Fruit fly (Drosophila melanogaster): ENCODE data around the gene Spp.

Spp gene

DNA sequence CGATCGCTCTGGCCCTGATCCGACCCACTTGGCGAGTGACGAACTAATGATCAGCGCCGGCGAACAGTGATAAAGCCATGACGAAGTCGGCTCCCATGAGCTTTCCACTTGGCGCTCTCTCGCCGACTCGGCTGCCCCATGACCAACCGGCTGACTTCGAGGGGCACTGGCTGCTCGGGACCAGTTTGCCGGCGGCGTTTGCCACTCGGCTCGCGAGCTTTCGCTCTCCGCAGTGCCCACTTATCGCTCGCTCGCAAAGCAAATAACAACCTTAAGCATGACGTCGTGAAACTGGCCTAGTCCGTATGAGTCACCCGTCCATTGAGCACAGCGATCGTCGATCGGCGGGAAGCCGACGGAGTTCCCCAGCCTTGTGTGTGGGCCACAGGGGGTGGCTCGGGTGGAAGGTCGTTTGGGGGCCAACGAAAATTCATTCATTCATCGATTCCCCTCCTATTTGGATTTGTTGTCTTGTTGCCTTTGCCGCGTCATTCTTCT, 8.0 kb upstream of the Spp start, which contains the start of gene Ets21C:
TSS of gene Ets21C (minus strand) at position 492 of the 498 bp plus-strand sequence.
- TF ChIP-seq grn (GFP tag; optimal IDR thresholded peaks at IDR 0.05) = peak; percentile 97
- no peak for TF ChIP-seq CG8089 (GFP tag; optimal IDR thresholded peaks at IDR 0.05)
- no peak for TF ChIP-seq dimm (GFP tag; IDR thresholded peaks at IDR 0.05)
- peak; percentile 69 for TF ChIP-seq sens (GFP tag)
- peak; percentile 36 for TF ChIP-seq CG9932 (GFP tag; IDR thresholded peaks at IDR 0.05)
- TF ChIP-seq CG10543 (GFP tag; optimal IDR thresholded peaks at IDR 0.05) = peak; percentile 72
- TF ChIP-seq NFAT (GFP tag; IDR thresholded peaks at IDR 0.05) = 0 out of 2 replicates have a peak, but pooled peaks have one; percentile 7
- TF ChIP-seq CG13894 (tag; optimal IDR thresholded peaks at IDR 0.05) = peak; percentile 32
- TF ChIP-seq CG30431 (GFP tag; optimal IDR thresholded peaks at IDR 0.05) = no peak
- TF ChIP-seq zen2 (GFP tag; IDR thresholded peaks at IDR 0.05; ENCODE audit: partially characterized antibody) = peak; percentile 43; the same call in 1 of the 3 replicates
- no peak for TF ChIP-seq CG31388 (GFP tag; optimal IDR thresholded peaks at IDR 0.05)
- no peak for TF ChIP-seq CG10147 (GFP tag; optimal IDR thresholded peaks at IDR 0.05)
- peak; percentile 12 for TF ChIP-seq CG6813 (GFP tag; optimal IDR thresholded peaks at IDR 0.05)
- peak; percentile 37 for TF ChIP-seq cwo (GFP tag; optimal IDR thresholded peaks at IDR 0.05)
- no peak for TF ChIP-seq CG18011 (GFP tag; optimal IDR thresholded peaks at IDR 0.05)
- peak; percentile 30 for TF ChIP-seq HmgZ (tag; optimal IDR thresholded peaks at IDR 0.05)
- TF ChIP-seq CG12659 (GFP tag; optimal IDR thresholded peaks at IDR 0.05) = no peak
- TF ChIP-seq rib (GFP tag; IDR thresholded peaks at IDR 0.05) = 0 out of 2 replicates have a peak, but pooled peaks have one; percentile 40
- no peak for TF ChIP-seq ham (GFP tag; IDR thresholded peaks at IDR 0.05)
- TF ChIP-seq btn (GFP tag; optimal IDR thresholded peaks at IDR 0.05) = no peak
- no peak for TF ChIP-seq CG14050 (GFP tag; IDR thresholded peaks at IDR 0.05)
- no peak for TF ChIP-seq dmrt11E (tag; optimal IDR thresholded peaks at IDR 0.05)
- peak; percentile 23 for TF ChIP-seq CG13296 (GFP tag; optimal IDR thresholded peaks at IDR 0.05)
- TF ChIP-seq shn (GFP tag; optimal IDR thresholded peaks at IDR 0.05) = peak; percentile 97
- peak; percentile 22; the same call in 1 of the 2 replicates for TF ChIP-seq Ada2b (GFP tag; IDR thresholded peaks at IDR 0.05)
- no peak for TF ChIP-seq unpg (GFP tag; optimal IDR thresholded peaks at IDR 0.05)
- TF ChIP-seq lbe (GFP tag; optimal IDR thresholded peaks at IDR 0.05) = no peak
- TF ChIP-seq HLHmδ (GFP tag; optimal IDR thresholded peaks at IDR 0.05) = no peak
- no peak for TF ChIP-seq ERR (GFP tag; optimal IDR thresholded peaks at IDR 0.05)
- TF ChIP-seq gsb (GFP tag; IDR thresholded peaks at IDR 0.05) = no peak
- TF ChIP-seq dmrt99B (tag; optimal IDR thresholded peaks at IDR 0.05) = no peak
- peak; percentile 58 for TF ChIP-seq CG6765 (GFP tag; optimal IDR thresholded peaks at IDR 0.05)
- TF ChIP-seq exex (tag; optimal IDR thresholded peaks at IDR 0.05) = peak; percentile 34
- peak in 1 of 2 experiments; percentile 27 for TF ChIP-seq bsh (GFP tag; optimal IDR thresholded peaks at IDR 0.05)
- TF ChIP-seq amos (GFP tag; IDR thresholded peaks at IDR 0.05; ENCODE audit: partially characterized antibody) = no peak
- TF ChIP-seq CG11695 (GFP tag; IDR thresholded peaks at IDR 0.05) = 0 out of 3 replicates have a peak, but pooled peaks have one; percentile 22
- TF ChIP-seq Meics (GFP tag; optimal IDR thresholded peaks at IDR 0.05) = peak; percentile 28
- peak; percentile 65; the same call in 1 of the 3 replicates for TF ChIP-seq ci (GFP tag; IDR thresholded peaks at IDR 0.05)
- no peak for TF ChIP-seq al (GFP tag; IDR thresholded peaks at IDR 0.05)
- TF ChIP-seq p53 (GFP tag; optimal IDR thresholded peaks at IDR 0.05) = no peak
- peak; percentile 59; the same call in 1 of the 2 replicates for TF ChIP-seq CG32532 (GFP tag; IDR thresholded peaks at IDR 0.05)
- peak; percentile 50 to 72 for TF ChIP-seq Trl (optimal IDR thresholded peaks at IDR 0.05)
- peak; percentile 28 for TF ChIP-seq Trl (GFP tag; optimal IDR thresholded peaks at IDR 0.05)
- peak; percentile 90 for TF ChIP-seq Med (GFP tag)
- no peak for TF ChIP-seq Doc2 (GFP tag; IDR thresholded peaks at IDR 0.05)
- TF ChIP-seq MBD-R2 (GFP tag; IDR thresholded peaks at IDR 0.05) = peak; percentile 7; the same call in 1 of the 2 replicates
- TF ChIP-seq CG17385 (GFP tag; optimal IDR thresholded peaks at IDR 0.05) = peak; percentile 7
- peak; percentile 22 for TF ChIP-seq oc (tag; optimal IDR thresholded peaks at IDR 0.05)
- TF ChIP-seq phol (tag; optimal IDR thresholded peaks at IDR 0.05) = no peak
- TF ChIP-seq chinmo (GFP tag; IDR thresholded peaks at IDR 0.05; ENCODE audit: partially characterized antibody) = peak; percentile 88; the same call in 2 of the 4 replicates

Data from whole organism, embryonic.